Worm (Caenorhabditis elegans): ENCODE data around the gene myrf-1.

Gene myrf-1

DNA sequence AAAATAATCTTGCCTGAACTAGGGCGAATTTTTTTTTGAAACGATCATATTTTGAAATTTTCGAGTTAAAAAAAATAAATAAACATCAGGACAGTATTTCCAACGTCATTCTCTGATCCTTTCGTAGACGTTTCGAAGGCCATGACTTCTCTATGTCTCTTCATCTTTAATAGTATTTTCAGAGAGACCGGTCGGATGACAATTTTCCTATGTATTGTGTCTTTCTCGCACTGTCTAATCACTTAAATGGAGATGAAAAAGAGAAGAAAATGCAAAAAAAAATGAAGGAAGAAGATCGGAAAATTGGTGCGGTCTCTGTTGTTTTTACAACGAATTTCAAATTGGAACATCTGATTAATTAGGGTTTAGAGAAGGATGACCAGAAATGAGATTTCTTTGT is 22.8 kb upstream of the myrf-1 start:
- no peak for TF ChIP-seq tra-4 (tag; optimal IDR thresholded peaks at IDR 0.05)
- TF ChIP-seq pes-1 (GFP tag; IDR thresholded peaks at IDR 0.05), result no peak
- no peak for TF ChIP-seq ceh-36 (tag; optimal IDR thresholded peaks at IDR 0.05)
- no peak for TF ChIP-seq ceh-13 (GFP tag; optimal IDR thresholded peaks at IDR 0.05)

DNA sequence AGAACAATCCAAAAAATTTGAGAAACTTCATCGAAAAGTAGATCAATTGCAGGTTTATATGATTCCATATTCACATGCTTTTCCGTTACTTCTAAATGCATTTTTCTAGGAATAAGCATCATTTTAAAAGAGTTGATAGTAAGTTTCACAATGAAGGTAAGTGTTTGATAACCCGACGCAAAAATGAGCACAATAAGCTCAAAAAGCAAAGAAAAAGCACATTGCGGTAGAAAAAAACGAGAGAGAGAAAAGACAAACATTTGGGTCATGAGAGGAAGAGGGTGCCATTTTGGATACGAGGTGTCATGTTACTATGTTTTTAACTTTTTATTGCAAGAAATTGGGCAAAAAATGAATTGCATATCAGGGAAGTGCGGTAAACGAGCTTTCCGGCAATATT is 22.0 kb upstream of the myrf-1 start, which contains the start of gene F59B10.6:
TSS of gene F59B10.6 (minus strand) at position 101 of the 400 bp plus-strand sequence.
- TF ChIP-seq hmg-4 (GFP tag; optimal IDR thresholded peaks at IDR 0.05) (no peak), hmbx-1 (tag; optimal IDR thresholded peaks at IDR 0.05) (no peak), sea-1 (GFP tag; conservative IDR thresholded peaks at IDR 0.05) (no peak)

DNA sequence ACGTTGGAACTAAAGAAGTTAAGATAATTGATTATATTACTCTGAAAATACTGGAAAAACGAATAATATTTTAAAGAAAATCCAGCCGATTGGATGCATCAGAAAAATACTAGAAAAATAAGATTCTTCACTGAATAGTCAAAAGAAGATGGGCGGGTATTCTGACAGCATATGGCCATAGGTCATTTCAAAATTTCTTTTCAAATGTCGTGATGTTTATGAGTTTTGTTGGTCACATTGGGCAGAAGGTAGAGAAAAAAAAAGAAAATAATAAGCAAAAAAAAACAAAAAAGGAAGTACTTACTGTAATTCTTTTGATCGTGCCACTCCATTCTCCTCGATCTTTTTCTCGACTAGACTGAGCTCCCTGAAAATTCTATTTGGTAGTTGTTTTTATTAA is 21.2 kb upstream of the myrf-1 start, which contains the start of gene F59B10.5:
TSS of gene F59B10.5 (minus strand) at position 101 of the 400 bp plus-strand sequence.
- TF ChIP-seq tbx-11 (GFP tag; IDR thresholded peaks at IDR 0.05) (no peak), pes-1 (GFP tag; IDR thresholded peaks at IDR 0.05) (no peak), tra-4 (tag; optimal IDR thresholded peaks at IDR 0.05) (no peak), B0310.2 (tag; optimal IDR thresholded peaks at IDR 0.05) (no peak), ceh-13 (GFP tag; optimal IDR thresholded peaks at IDR 0.05) (no peak), hnd-1 (tag; optimal IDR thresholded peaks at IDR 0.05) (no peak), ceh-36 (tag; optimal IDR thresholded peaks at IDR 0.05) (no peak), hmg-4 (GFP tag; optimal IDR thresholded peaks at IDR 0.05) (no peak), ama-1 (optimal IDR thresholded peaks at IDR 0.05) (no peak), scrt-1 (GFP tag; IDR thresholded peaks at IDR 0.05) (no peak), hmbx-1 (tag; optimal IDR thresholded peaks at IDR 0.05) (no peak), sea-1 (GFP tag; conservative IDR thresholded peaks at IDR 0.05) (no peak), aly-1 (tag; optimal IDR thresholded peaks at IDR 0.05) (no peak), ets-7 (tag; optimal IDR thresholded peaks at IDR 0.05) (no peak), tbx-37 (GFP tag; conservative IDR thresholded peaks at IDR 0.05) (no peak), flt-1 (GFP tag; IDR thresholded peaks at IDR 0.05) (no peak), F13C5.2 (tag; optimal IDR thresholded peaks at IDR 0.05) (no peak)

DNA sequence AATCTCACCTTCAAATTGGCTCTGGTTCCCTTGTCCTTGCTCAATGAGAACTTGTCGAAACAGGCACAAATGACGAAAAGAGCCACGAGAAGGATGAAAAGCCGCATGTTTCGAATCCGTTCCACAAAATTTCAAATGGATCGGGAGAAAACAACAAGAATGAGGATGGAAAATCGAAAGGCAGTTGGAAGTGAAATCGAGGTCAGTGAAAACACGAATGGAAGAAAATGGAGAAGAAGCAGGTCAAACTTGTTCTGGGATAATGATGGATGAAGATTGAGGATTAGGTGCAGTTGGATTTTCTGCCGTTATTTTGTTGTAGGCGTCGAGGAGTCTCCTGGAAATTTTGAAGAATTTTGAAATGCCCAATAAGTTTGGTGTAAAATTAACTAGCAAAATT is 20.7 kb upstream of the myrf-1 start:
- TF ChIP-seq tbx-11 (GFP tag; IDR thresholded peaks at IDR 0.05), result no peak
- no peak for TF ChIP-seq ama-1 (optimal IDR thresholded peaks at IDR 0.05)

DNA sequence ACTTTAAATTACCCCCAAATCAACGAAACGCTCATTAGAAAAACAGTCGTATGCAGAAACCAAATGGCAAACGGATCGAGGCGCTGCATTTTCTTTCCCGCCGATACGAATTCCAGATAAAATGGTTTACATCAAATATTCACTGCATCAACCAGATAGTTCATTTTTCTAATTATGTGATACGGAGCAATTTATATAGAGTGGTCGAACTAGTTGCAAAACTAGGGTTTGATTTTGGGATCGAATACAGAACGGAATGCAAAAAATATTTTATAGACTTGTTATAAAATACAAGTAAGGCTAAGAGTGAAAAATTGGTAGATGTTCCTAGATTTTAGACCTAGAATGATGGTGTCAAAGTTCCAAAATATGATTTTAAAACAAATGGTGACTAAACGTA is 17.5 kb upstream of the myrf-1 start:
- no peak for TF ChIP-seq pes-1 (GFP tag; IDR thresholded peaks at IDR 0.05)
- no peak for TF ChIP-seq hmbx-1 (tag; optimal IDR thresholded peaks at IDR 0.05)
- no peak for TF ChIP-seq ceh-13 (GFP tag; optimal IDR thresholded peaks at IDR 0.05)
- TF ChIP-seq ama-1 (optimal IDR thresholded peaks at IDR 0.05), result no peak
- no peak for TF ChIP-seq ceh-36 (tag; optimal IDR thresholded peaks at IDR 0.05)
- no peak for TF ChIP-seq F13C5.2 (tag; optimal IDR thresholded peaks at IDR 0.05)
- no peak for TF ChIP-seq aly-1 (tag; optimal IDR thresholded peaks at IDR 0.05)
- no peak for TF ChIP-seq ets-7 (tag; optimal IDR thresholded peaks at IDR 0.05)
- TF ChIP-seq hmg-4 (GFP tag; optimal IDR thresholded peaks at IDR 0.05), result no peak
- no peak for TF ChIP-seq scrt-1 (GFP tag; IDR thresholded peaks at IDR 0.05)
- TF ChIP-seq tbx-37 (GFP tag; conservative IDR thresholded peaks at IDR 0.05), result no peak
- no peak for TF ChIP-seq hnd-1 (tag; optimal IDR thresholded peaks at IDR 0.05)
- TF ChIP-seq B0310.2 (tag; optimal IDR thresholded peaks at IDR 0.05), result no peak
- no peak for TF ChIP-seq tbx-11 (GFP tag; IDR thresholded peaks at IDR 0.05)
- no peak for TF ChIP-seq flt-1 (GFP tag; IDR thresholded peaks at IDR 0.05)

DNA sequence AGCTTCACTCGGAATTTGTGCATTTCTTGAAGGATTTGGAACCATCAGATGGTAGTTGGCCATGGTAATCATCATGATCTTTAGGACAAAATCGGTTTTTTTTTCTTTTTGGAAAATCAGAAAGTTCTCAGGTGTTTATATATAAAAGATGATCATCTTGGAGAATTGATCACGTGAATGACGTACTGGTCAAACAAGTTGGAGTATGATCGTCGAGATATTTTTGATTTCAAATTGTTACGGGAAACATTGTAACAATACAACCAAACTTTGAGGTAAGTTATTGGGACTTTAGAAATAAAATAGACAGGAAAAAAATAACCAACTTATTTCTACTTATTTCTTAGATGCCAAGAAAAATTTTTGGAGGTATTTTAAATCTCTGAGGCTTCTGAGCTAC is 16.7 kb upstream of the myrf-1 start, which contains the start of gene F59B10.4:
TSS of gene F59B10.4 (minus strand) at position 101 of the 400 bp plus-strand sequence.
- TF ChIP-seq ceh-13 (GFP tag; optimal IDR thresholded peaks at IDR 0.05), result no peak

DNA sequence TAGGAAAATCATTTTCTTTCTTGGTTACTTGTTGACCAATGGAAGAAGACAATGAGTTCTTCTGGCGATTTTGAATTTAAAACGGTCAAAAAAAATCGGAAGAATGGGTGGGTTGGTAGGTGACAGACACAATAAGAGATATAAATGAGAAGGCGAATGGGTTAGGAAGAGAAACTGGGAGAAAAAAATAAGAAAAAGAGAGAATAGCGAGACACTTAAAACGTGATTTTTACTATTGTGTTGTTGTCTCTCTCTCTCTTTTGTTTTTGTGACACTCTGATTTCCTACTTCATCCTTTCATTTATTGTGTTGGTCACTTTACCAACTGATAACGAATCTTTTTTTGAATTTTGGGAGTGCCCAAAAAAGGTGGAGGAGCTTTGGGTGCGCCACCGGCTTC is 14.0 kb upstream of the myrf-1 start:
- TF ChIP-seq pes-1 (GFP tag; IDR thresholded peaks at IDR 0.05) (no peak), ceh-13 (GFP tag; optimal IDR thresholded peaks at IDR 0.05) (no peak), hnd-1 (tag; optimal IDR thresholded peaks at IDR 0.05) (no peak), tbx-37 (GFP tag; conservative IDR thresholded peaks at IDR 0.05) (no peak), ets-7 (tag; optimal IDR thresholded peaks at IDR 0.05) (no peak), aly-1 (tag; optimal IDR thresholded peaks at IDR 0.05) (no peak), hmg-4 (GFP tag; optimal IDR thresholded peaks at IDR 0.05) (no peak), B0310.2 (tag; optimal IDR thresholded peaks at IDR 0.05) (no peak), ama-1 (optimal IDR thresholded peaks at IDR 0.05) (no peak), ceh-36 (tag; optimal IDR thresholded peaks at IDR 0.05) (no peak), hmbx-1 (tag; optimal IDR thresholded peaks at IDR 0.05) (no peak), F13C5.2 (tag; optimal IDR thresholded peaks at IDR 0.05) (no peak), scrt-1 (GFP tag; IDR thresholded peaks at IDR 0.05) (no peak)

DNA sequence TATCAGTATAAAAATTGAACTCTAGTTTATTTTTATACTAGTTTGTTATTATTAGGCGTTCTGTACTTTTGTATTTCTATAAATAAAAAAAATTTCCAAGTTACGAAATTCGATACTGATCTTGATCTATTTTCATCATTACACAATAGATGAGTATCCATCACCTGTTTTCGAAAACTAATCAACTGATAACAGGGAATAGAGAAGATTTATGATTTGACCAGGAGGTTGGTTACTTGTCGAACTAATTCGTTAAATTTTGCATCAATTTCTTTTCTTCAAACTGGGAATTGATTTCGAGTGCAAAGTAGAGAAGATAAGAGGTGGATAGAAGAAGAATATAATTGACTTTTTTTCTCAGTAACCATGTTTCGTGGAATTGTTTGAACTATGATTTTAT is 13.1 kb upstream of the myrf-1 start:
- TF ChIP-seq ets-7 (tag; optimal IDR thresholded peaks at IDR 0.05) (no peak), tra-4 (tag; optimal IDR thresholded peaks at IDR 0.05) (no peak), ama-1 (optimal IDR thresholded peaks at IDR 0.05) (no peak), ceh-13 (GFP tag; optimal IDR thresholded peaks at IDR 0.05) (no peak), tbx-11 (GFP tag; IDR thresholded peaks at IDR 0.05) (no peak), flt-1 (GFP tag; IDR thresholded peaks at IDR 0.05) (no peak), pes-1 (GFP tag; IDR thresholded peaks at IDR 0.05) (no peak), hmg-4 (GFP tag; optimal IDR thresholded peaks at IDR 0.05) (no peak), hmbx-1 (tag; optimal IDR thresholded peaks at IDR 0.05) (no peak), F13C5.2 (tag; optimal IDR thresholded peaks at IDR 0.05) (no peak), sea-1 (GFP tag; conservative IDR thresholded peaks at IDR 0.05) (no peak), scrt-1 (GFP tag; IDR thresholded peaks at IDR 0.05) (no peak), ceh-36 (tag; optimal IDR thresholded peaks at IDR 0.05) (no peak), B0310.2 (tag; optimal IDR thresholded peaks at IDR 0.05) (no peak), aly-1 (tag; optimal IDR thresholded peaks at IDR 0.05) (no peak), tbx-37 (GFP tag; conservative IDR thresholded peaks at IDR 0.05) (no peak)

All from whole organism, early embryonic.